Fruit fly (Drosophila melanogaster) whole organism, embryonic: ENCODE measurements around the gene Pp4-19C.

ENCODE experiments used
- BtbVII ChIP-seq: fragments of 200-800 bp; sonication (Bioruptor generic); optimal IDR thresholded peaks from 3 replicates; lab custom pipeline; 2017; ENCODE audit warnings: missing biosample characterization, mild to moderate bottlenecking, missing genetic modification characterization
- C15 ChIP-seq: fragments of 200-800 bp; sonication (Bioruptor generic); IDR thresholded peaks from 3 replicates; pipeline ENCODE4 v1.3.6; 2022; ENCODE audit warnings: missing biosample characterization, missing genetic modification characterization
- CG10462 ChIP-seq: fragments of 200-800 bp; sonication (Bioruptor generic); optimal IDR thresholded peaks from 2 replicates; lab custom pipeline; 2016; ENCODE audit warnings: missing biosample characterization, missing genetic modification characterization
- CG11504 ChIP-seq: fragments of 200-800 bp; sonication (Bioruptor generic); optimal IDR thresholded peaks from 3 replicates; lab custom pipeline; 2019; ENCODE audit warnings: missing biosample characterization, mild to moderate bottlenecking, missing genetic modification characterization, moderate library complexity
- CG12104 ChIP-seq: fragments of 200-800 bp; sonication (Bioruptor generic); optimal IDR thresholded peaks from 3 replicates; lab custom pipeline; 2016; ENCODE audit warnings: missing biosample characterization, missing genetic modification characterization
- CG12391 ChIP-seq: fragments of 200-800 bp; sonication (Bioruptor generic); optimal IDR thresholded peaks from 3 replicates; lab custom pipeline; 2018; ENCODE audit warnings: missing biosample characterization, mild to moderate bottlenecking, missing genetic modification characterization, moderate library complexity
- CG13287 ChIP-seq: fragments of 200-800 bp; sonication (Bioruptor generic); IDR thresholded peaks from 2 replicates; pipeline ENCODE4 v1.3.6; 2022; ENCODE audit warnings: missing biosample characterization, missing genetic modification characterization; ENCODE audit not compliant: partially characterized antibody
- CG15269 ChIP-seq: fragments of 200-800 bp; sonication (Bioruptor generic); optimal IDR thresholded peaks from 2 replicates; lab custom pipeline; 2018; ENCODE audit warnings: missing biosample characterization, mild to moderate bottlenecking, missing genetic modification characterization, moderate library complexity
- CG18599 ChIP-seq: fragments of 200-800 bp; sonication (Bioruptor generic); optimal IDR thresholded peaks from 3 replicates; lab custom pipeline; 2017; ENCODE audit warnings: missing biosample characterization, missing genetic modification characterization, mild to moderate bottlenecking, moderate library complexity, missing genetic modification reagents
- CG2678 ChIP-seq: fragments of 200-800 bp; sonication (Bioruptor generic); optimal IDR thresholded peaks from 3 replicates; lab custom pipeline; 2019; ENCODE audit warnings: missing biosample characterization, mild to moderate bottlenecking, missing genetic modification characterization, moderate library complexity
- CG4404 ChIP-seq: fragments of 200-800 bp; sonication (Bioruptor generic); IDR thresholded peaks from 2 replicates; pipeline ENCODE4 v1.3.6; 2022; ENCODE audit warnings: missing biosample characterization, missing genetic modification characterization
- CG4854 ChIP-seq: fragments of 200-800 bp; sonication (Bioruptor generic); optimal IDR thresholded peaks from 2 replicates; lab custom pipeline; 2016; ENCODE audit warnings: missing biosample characterization, missing genetic modification characterization, inconsistent platforms
- CG5180 ChIP-seq: fragments of 200-800 bp; sonication (Bioruptor generic); optimal IDR thresholded peaks from 3 replicates; lab custom pipeline; 2017; ENCODE audit warnings: missing biosample characterization, missing genetic modification characterization, mild to moderate bottlenecking, moderate library complexity, missing genetic modification reagents
- CG7745 ChIP-seq: fragments of 200-800 bp; sonication (Bioruptor generic); optimal IDR thresholded peaks from 2 replicates; lab custom pipeline; 2018; ENCODE audit warnings: missing biosample characterization, mild to moderate bottlenecking, missing genetic modification characterization, moderate library complexity
- CG9215 ChIP-seq: fragments of 200-800 bp; sonication (Bioruptor generic); IDR thresholded peaks from 2 replicates; pipeline ENCODE4 v1.3.6; 2022; ENCODE audit warnings: missing biosample characterization, missing genetic modification characterization
- Dip3 ChIP-seq: fragments of 200-800 bp; sonication (Bioruptor generic); optimal IDR thresholded peaks from 3 replicates; lab custom pipeline; 2016; ENCODE audit warnings: missing biosample characterization, missing genetic modification characterization
- Dref ChIP-seq: fragments of 200-800 bp; sonication (Bioruptor generic); IDR thresholded peaks from 2 replicates; pipeline ENCODE4 v1.3.6; 2022; ENCODE audit warnings: missing biosample characterization, missing genetic modification characterization
- E2f2 ChIP-seq: fragments of 200-800 bp; sonication (Bioruptor generic); IDR thresholded peaks from 2 replicates; pipeline ENCODE4 v1.3.6; 2022; ENCODE audit warnings: missing biosample characterization, missing genetic modification characterization
- Fer2 ChIP-seq: fragments of 200-800 bp; sonication (Bioruptor generic); optimal IDR thresholded peaks from 2 replicates; lab custom pipeline; 2018; ENCODE audit warnings: missing biosample characterization, mild to moderate bottlenecking, missing genetic modification characterization, moderate library complexity
- Fer3 ChIP-seq: fragments of 200-800 bp; sonication (Bioruptor generic); optimal IDR thresholded peaks from 2 replicates; lab custom pipeline; 2018; ENCODE audit warnings: missing biosample characterization, mild to moderate bottlenecking, missing genetic modification characterization, moderate library complexity
- H2.0 ChIP-seq: fragments of 200-800 bp; sonication (Bioruptor generic); IDR thresholded peaks from 2 replicates; pipeline ENCODE4 v1.3.6; 2022; ENCODE audit warnings: missing biosample characterization, missing genetic modification characterization
- Hey ChIP-seq: fragments of 200-800 bp; sonication (Bioruptor generic); optimal IDR thresholded peaks from 3 replicates; lab custom pipeline; 2018; ENCODE audit warnings: missing biosample characterization, mild to moderate bottlenecking, missing genetic modification characterization
- Hr39 ChIP-seq: fragments of >200 bp; optimal IDR thresholded peaks from 2 replicates; lab custom pipeline; 2017
- Meics ChIP-seq: fragments of 200-800 bp; sonication (Bioruptor generic); optimal IDR thresholded peaks from 2 replicates; lab custom pipeline; 2017; ENCODE audit warnings: missing biosample characterization, mild to moderate bottlenecking, missing genetic modification characterization
- Myb ChIP-seq: fragments of 200-800 bp; sonication (Bioruptor generic); optimal IDR thresholded peaks from 2 replicates; lab custom pipeline; 2016; ENCODE audit warnings: missing biosample characterization, missing genetic modification characterization
- Neu2 ChIP-seq: fragments of 200-800 bp; sonication (Bioruptor generic); optimal IDR thresholded peaks from 3 replicates; lab custom pipeline; 2016; ENCODE audit warnings: missing biosample characterization, missing genetic modification characterization, borderline replicate concordance
- Rfx ChIP-seq: fragments of 200-800 bp; sonication (Bioruptor generic); IDR thresholded peaks from 2 replicates; pipeline ENCODE4 v1.3.6; 2022; ENCODE audit warnings: missing biosample characterization, missing genetic modification characterization
- Scr ChIP-seq: fragments of 200-800 bp; sonication (Bioruptor generic); IDR thresholded peaks from 2 replicates; pipeline ENCODE4 v1.3.6; 2022; ENCODE audit warnings: missing biosample characterization, missing genetic modification characterization; ENCODE audit not compliant: partially characterized antibody
- ab ChIP-seq: fragments of 200-800 bp; sonication (Bioruptor generic); optimal IDR thresholded peaks from 2 replicates; lab custom pipeline; 2016; ENCODE audit warnings: missing biosample characterization, missing genetic modification characterization
- aop ChIP-seq: fragments of 200-800 bp; sonication (Bioruptor generic); IDR thresholded peaks from 2 replicates; pipeline ENCODE4 v1.3.6; 2022; ENCODE audit warnings: missing biosample characterization, missing genetic modification characterization
- ara ChIP-seq: fragments of 200-800 bp; sonication (Bioruptor generic); IDR thresholded peaks from 2 replicates; pipeline ENCODE4 v1.3.6; 2022; ENCODE audit warnings: missing biosample characterization, missing genetic modification characterization
- chif ChIP-seq, 2 experiments: fragments of 200-800 bp; sonication (Bioruptor generic); optimal IDR thresholded peaks; 3 replicates each; lab custom pipeline; 2016; ENCODE audit warnings: missing biosample characterization in 2 of 2, missing genetic modification characterization in 2 of 2
- crc ChIP-seq: fragments of 200-800 bp; sonication (Bioruptor generic); optimal IDR thresholded peaks from 2 replicates; lab custom pipeline; 2016; ENCODE audit warnings: missing biosample characterization, missing genetic modification characterization
- dmrt99B ChIP-seq: fragments of 200-800 bp; sonication (Bioruptor generic); optimal IDR thresholded peaks from 2 replicates; lab custom pipeline; 2018; ENCODE audit warnings: missing biosample characterization, mild to moderate bottlenecking, missing genetic modification characterization, moderate library complexity
- dpn ChIP-seq, 2 experiments: fragments of 200-800 bp; sonication (Bioruptor generic); optimal IDR thresholded peaks; 3 replicates each; lab custom pipeline; 2016; ENCODE audit warnings: missing biosample characterization in 2 of 2, missing genetic modification characterization in 2 of 2
- fd3F ChIP-seq: fragments of 200-800 bp; sonication (Bioruptor generic); optimal IDR thresholded peaks from 2 replicates; lab custom pipeline; 2018; ENCODE audit warnings: missing biosample characterization, mild to moderate bottlenecking, missing genetic modification characterization, moderate library complexity
- grn ChIP-seq: fragments of 200-800 bp; sonication (Bioruptor generic); optimal IDR thresholded peaks from 3 replicates; lab custom pipeline; 2017; ENCODE audit warnings: missing biosample characterization, missing genetic modification characterization
- lmd ChIP-seq: fragments of 200-800 bp; sonication (Bioruptor generic); IDR thresholded peaks from 2 replicates; pipeline ENCODE4 v1.3.6; 2022; ENCODE audit warnings: missing biosample characterization, missing genetic modification characterization
- nmo ChIP-seq: fragments of 200-800 bp; sonication (Bioruptor generic); optimal IDR thresholded peaks from 2 replicates; lab custom pipeline; 2018; ENCODE audit warnings: missing biosample characterization, mild to moderate bottlenecking, missing genetic modification characterization, moderate library complexity
- peb ChIP-seq: fragments of 200-800 bp; sonication (Bioruptor generic); IDR thresholded peaks from 2 replicates; pipeline ENCODE4 v1.3.6; 2022; ENCODE audit warnings: missing biosample characterization, missing genetic modification characterization
- phol ChIP-seq: fragments of 200-800 bp; sonication (Bioruptor generic); optimal IDR thresholded peaks from 3 replicates; lab custom pipeline; 2018; ENCODE audit warnings: missing biosample characterization, mild to moderate bottlenecking, missing genetic modification characterization, moderate library complexity
- pros ChIP-seq: fragments of 200-800 bp; sonication (Bioruptor generic); optimal IDR thresholded peaks from 3 replicates; lab custom pipeline; 2019; ENCODE audit warnings: missing biosample characterization, mild to moderate bottlenecking, missing genetic modification characterization, moderate library complexity
- sc ChIP-seq, 3 experiments: fragments of >200 bp in 2 of 3; fragments of 200-800 bp in 1 of 3; sonication (Bioruptor generic) in 1 of 3; optimal IDR thresholded peaks; 2 replicates in 2 of 3; 3 replicates in 1 of 3; lab custom pipeline; 2017; ENCODE audit warnings: mild to moderate bottlenecking in 1 of 3, missing biosample characterization in 1 of 3, missing genetic modification characterization in 1 of 3, missing genetic modification reagents in 1 of 3
- schlank ChIP-seq: fragments of 200-800 bp; sonication (Bioruptor generic); optimal IDR thresholded peaks from 2 replicates; lab custom pipeline; 2018; ENCODE audit warnings: missing biosample characterization, mild to moderate bottlenecking, missing genetic modification characterization
- scrt ChIP-seq: fragments of 200-800 bp; sonication (Bioruptor generic); optimal IDR thresholded peaks from 2 replicates; lab custom pipeline; 2018; ENCODE audit warnings: missing biosample characterization, mild to moderate bottlenecking, missing genetic modification characterization, moderate library complexity
- sens-2 ChIP-seq: fragments of 200-800 bp; sonication (Bioruptor generic); IDR thresholded peaks from 2 replicates; pipeline ENCODE4 v1.3.6; 2022; ENCODE audit warnings: missing biosample characterization, missing genetic modification characterization
- zen2 ChIP-seq: fragments of 200-800 bp; sonication (Bioruptor generic); IDR thresholded peaks from 3 replicates; pipeline ENCODE4 v1.3.6; 2022; ENCODE audit warnings: missing biosample characterization, missing genetic modification characterization; ENCODE audit not compliant: partially characterized antibody

Pp4-19C gene

dm6 chrX:20433345-20434332, 9.8 kb upstream of the Pp4-19C start, which contains the start of gene CG1695 (continued):
- no peak for TF ChIP-seq crc (GFP tag; lab: Kevin White, UChicago)
- peak; percentile 29 for TF ChIP-seq CG11504 (tag; lab: Kevin White, UChicago)
- no peak for TF ChIP-seq ab (GFP tag; lab: Kevin White, UChicago)
- TF ChIP-seq chif (GFP tag; optimal IDR thresholded peaks at IDR 0.05; lab: Kevin White, UChicago), result peak in 1 of 2 experiments; percentile 6
- no peak for TF ChIP-seq CG4404 (GFP tag; lab: Robert Waterston, UW)
- TF ChIP-seq lmd, result peak; percentile 31; the same call in 1 of the 2 replicates
- no peak for TF ChIP-seq BtbVII (GFP tag; lab: Kevin White, UChicago)
- TF ChIP-seq peb (GFP tag; lab: Robert Waterston, UW), result no peak
- peak in 1 of 2 experiments; percentile 0 for TF ChIP-seq dpn (GFP tag; optimal IDR thresholded peaks at IDR 0.05; lab: Kevin White, UChicago)
- peak; percentile 35; the same call in 1 of the 2 replicates for TF ChIP-seq E2f2 (GFP tag; lab: Robert Waterston, UW)
- TF ChIP-seq CG5180 (GFP tag; lab: Kevin White, UChicago), result no peak
- TF ChIP-seq CG12391 (tag; lab: Kevin White, UChicago), result no peak
- TF ChIP-seq phol (tag; lab: Kevin White, UChicago), result peak; percentile 12
- peak; percentile 27; the same call in 1 of the 2 replicates for TF ChIP-seq Scr (GFP tag; lab: Robert Waterston, UW)
- no peak for TF ChIP-seq aop
- no peak for TF ChIP-seq grn (GFP tag; lab: Kevin White, UChicago)
- TF ChIP-seq pros (GFP tag; lab: Kevin White, UChicago), result no peak
- TF ChIP-seq CG4854 (GFP tag; lab: Kevin White, UChicago), result no peak
- 0 out of 2 replicates have a peak, but pooled peaks have one; percentile 11 for TF ChIP-seq H2.0 (GFP tag; lab: Robert Waterston, UW)
- TF ChIP-seq sc (optimal IDR thresholded peaks at IDR 0.05; lab: Kevin White, UChicago), result no peak
- no peak for TF ChIP-seq sc (GFP tag; optimal IDR thresholded peaks at IDR 0.05; lab: Kevin White, UChicago)
- TF ChIP-seq CG2678 (tag; lab: Kevin White, UChicago), result peak; percentile 56
- no peak for TF ChIP-seq Fer3
- peak; percentile 26 for TF ChIP-seq dmrt99B (tag; lab: Kevin White, UChicago)
- TF ChIP-seq Hr39 (lab: Kevin White, UChicago), result no peak
- TF ChIP-seq CG18599 (GFP tag; lab: Kevin White, UChicago), result peak; percentile 29
- TF ChIP-seq fd3F, result peak; percentile 13
- TF ChIP-seq Meics (GFP tag; lab: Kevin White, UChicago), result peak; percentile 35
- no peak for TF ChIP-seq ara (GFP tag; lab: Robert Waterston, UW)
- TF ChIP-seq Fer2 (tag; lab: Kevin White, UChicago), result no peak
- no peak for TF ChIP-seq CG9215
- no peak for TF ChIP-seq CG7745 (tag; lab: Kevin White, UChicago)
- no peak for TF ChIP-seq Hey (tag; lab: Kevin White, UChicago)
- TF ChIP-seq Dref, result peak; percentile 59
- TF ChIP-seq CG13287 (GFP tag; lab: Robert Waterston, UW), result peak; percentile 57
- TF ChIP-seq CG12104, result peak; percentile 8
- TF ChIP-seq nmo (GFP tag; lab: Kevin White, UChicago), result peak; percentile 28
- no peak; the same call in 2 of the 3 replicates for TF ChIP-seq zen2 (GFP tag; lab: Robert Waterston, UW)
- no peak for TF ChIP-seq C15 (GFP tag; lab: Robert Waterston, UW)
- no peak for TF ChIP-seq Neu2 (GFP tag; lab: Kevin White, UChicago)
- TF ChIP-seq sens-2 (GFP tag; lab: Robert Waterston, UW), result no peak
- TF ChIP-seq scrt, result peak; percentile 17
- TF ChIP-seq CG10462, result no peak
- peak; percentile 32 for TF ChIP-seq CG15269 (tag; lab: Kevin White, UChicago)
- TF ChIP-seq Dip3, result no peak
- no peak for TF ChIP-seq schlank (tag; lab: Kevin White, UChicago)
- TF ChIP-seq Rfx, result peak; percentile 31; the same call in 1 of the 2 replicates
- TF ChIP-seq Myb (GFP tag; lab: Kevin White, UChicago), result peak; percentile 22
